Fruit fly (Drosophila melanogaster) whole organism, embryonic: ENCODE data around the gene CG2611.

Experiments
- Aef1 ChIP-seq: fragments of 200-800 bp; sonication (Bioruptor generic); IDR thresholded peaks from 3 replicates; pipeline ENCODE4 v1.3.6; 2022; ENCODE audit warnings: missing biosample characterization, missing genetic modification characterization
- Atf-2 ChIP-seq: fragments of 200-800 bp; sonication (Bioruptor generic); optimal IDR thresholded peaks from 2 replicates; lab custom pipeline; 2016; ENCODE audit warnings: missing biosample characterization, missing genetic modification characterization
- CG11695 ChIP-seq: fragments of 200-800 bp; sonication (Bioruptor generic); IDR thresholded peaks from 3 replicates; pipeline ENCODE4 v1.3.6; 2022; ENCODE audit warnings: missing biosample characterization, missing genetic modification characterization
- CG12219 ChIP-seq: fragments of 200-800 bp; sonication (Bioruptor generic); optimal IDR thresholded peaks from 3 replicates; lab custom pipeline; 2018; ENCODE audit warnings: missing biosample characterization, mild to moderate bottlenecking, missing genetic modification characterization
- CG12659 ChIP-seq: fragments of 200-800 bp; sonication (Bioruptor generic); optimal IDR thresholded peaks from 3 replicates; lab custom pipeline; 2017; ENCODE audit warnings: mild to moderate bottlenecking, missing biosample characterization, missing genetic modification reagents, missing genetic modification characterization
- CG15479 ChIP-seq: fragments of 200-800 bp; sonication (Bioruptor generic); optimal IDR thresholded peaks from 3 replicates; lab custom pipeline; 2019; ENCODE audit warnings: missing biosample characterization, mild to moderate bottlenecking, missing genetic modification characterization, moderate library complexity
- CG33557 ChIP-seq: fragments of 200-800 bp; sonication (Bioruptor generic); optimal IDR thresholded peaks from 2 replicates; lab custom pipeline; 2019; ENCODE audit warnings: missing biosample characterization, mild to moderate bottlenecking, missing genetic modification characterization, moderate library complexity
- CG3726 ChIP-seq: fragments of 200-800 bp; sonication (Bioruptor generic); IDR thresholded peaks from 3 replicates; pipeline ENCODE4, ENCODE4 v1.3.6; 2022; ENCODE audit warnings: missing biosample characterization, missing genetic modification characterization
- CG3847 ChIP-seq: fragments of 200-800 bp; sonication (Bioruptor generic); IDR thresholded peaks from 2 replicates; pipeline ENCODE4 v1.3.6; 2022; ENCODE audit warnings: missing biosample characterization, missing genetic modification characterization
- CG42726 ChIP-seq: fragments of 200-800 bp; sonication (Bioruptor generic); IDR thresholded peaks from 2 replicates; pipeline ENCODE4 v1.3.6; 2022; ENCODE audit warnings: missing biosample characterization, missing genetic modification characterization; ENCODE audit not compliant: partially characterized antibody
- CG5953 ChIP-seq: fragments of 200-800 bp; sonication (Bioruptor generic); IDR thresholded peaks from 2 replicates; pipeline ENCODE4 v1.3.6; 2022; ENCODE audit warnings: missing biosample characterization, missing genetic modification characterization
- CG6689 ChIP-seq: fragments of 200-800 bp; sonication (Bioruptor generic); IDR thresholded peaks from 2 replicates; pipeline ENCODE4 v1.3.6; 2022; ENCODE audit warnings: missing biosample characterization, missing genetic modification characterization
- CG7372 ChIP-seq: fragments of 200-800 bp; sonication (Bioruptor generic); IDR thresholded peaks from 2 replicates; pipeline ENCODE4 v1.3.6; 2022; ENCODE audit warnings: missing biosample characterization, missing genetic modification characterization
- CG7987 ChIP-seq: fragments of 200-800 bp; sonication (Bioruptor generic); optimal IDR thresholded peaks from 2 replicates; lab custom pipeline; 2018; ENCODE audit warnings: missing biosample characterization, mild to moderate bottlenecking, missing genetic modification characterization, moderate library complexity
- CG8281 ChIP-seq: fragments of 200-800 bp; sonication (Bioruptor generic); optimal IDR thresholded peaks from 2 replicates; lab custom pipeline; 2018; ENCODE audit warnings: missing biosample characterization, mild to moderate bottlenecking, missing genetic modification characterization, moderate library complexity
- CG9932 ChIP-seq: fragments of 200-800 bp; sonication (Bioruptor generic); IDR thresholded peaks from 2 replicates; pipeline ENCODE4 v1.3.6; 2022; ENCODE audit warnings: missing biosample characterization, missing genetic modification characterization
- Chrac-16 ChIP-seq: fragments of 200-800 bp; sonication (Bioruptor generic); optimal IDR thresholded peaks from 3 replicates; lab custom pipeline; 2016; ENCODE audit warnings: missing biosample characterization, missing genetic modification characterization
- Dfd ChIP-seq, 2 experiments: fragments of >200 bp; optimal IDR thresholded peaks; 2 replicates each; lab custom pipeline; 2017; ENCODE audit warnings: missing biosample characterization in 2 of 2, missing genetic modification characterization in 2 of 2
- Dp ChIP-seq: fragments of 200-800 bp; sonication (Bioruptor generic); optimal IDR thresholded peaks from 2 replicates; lab custom pipeline; 2018; ENCODE audit warnings: missing biosample characterization, mild to moderate bottlenecking, missing genetic modification characterization, moderate library complexity
- Fer1 ChIP-seq: fragments of 200-800 bp; sonication (Bioruptor generic); optimal IDR thresholded peaks from 2 replicates; lab custom pipeline; 2017; ENCODE audit warnings: missing biosample characterization, mild to moderate bottlenecking, missing genetic modification characterization
- H15 ChIP-seq: fragments of 200-800 bp; sonication (Bioruptor generic); IDR thresholded peaks from 3 replicates; pipeline ENCODE4 v1.3.6; 2022; ENCODE audit warnings: missing biosample characterization, missing genetic modification characterization
- Hey ChIP-seq: fragments of 200-800 bp; sonication (Bioruptor generic); optimal IDR thresholded peaks from 3 replicates; lab custom pipeline; 2018; ENCODE audit warnings: missing biosample characterization, mild to moderate bottlenecking, missing genetic modification characterization
- Lhr ChIP-seq: fragments of 200-800 bp; sonication (Bioruptor generic); optimal IDR thresholded peaks from 3 replicates; lab custom pipeline; 2017; ENCODE audit warnings: mild to moderate bottlenecking, missing biosample characterization, missing genetic modification reagents, missing genetic modification characterization
- Mrtf ChIP-seq: fragments of 200-800 bp; sonication (Bioruptor generic); IDR thresholded peaks from 3 replicates; pipeline ENCODE4 v1.3.6; 2022; ENCODE audit warnings: missing biosample characterization, missing genetic modification characterization
- Nf-YC ChIP-seq: fragments of 200-800 bp; optimal IDR thresholded peaks from 3 replicates; lab custom pipeline; 2019; ENCODE audit warnings: missing biosample characterization, mild to moderate bottlenecking, missing genetic modification characterization, moderate library complexity
- Rx ChIP-seq: fragments of 200-800 bp; sonication (Bioruptor generic); IDR thresholded peaks from 2 replicates; pipeline ENCODE4 v1.3.6; 2022; ENCODE audit warnings: missing biosample characterization, missing genetic modification characterization
- Vsx1 ChIP-seq: fragments of 200-800 bp; sonication (Bioruptor generic); optimal IDR thresholded peaks from 2 replicates; lab custom pipeline; 2017; ENCODE audit warnings: missing biosample characterization, mild to moderate bottlenecking, missing genetic modification characterization, missing genetic modification reagents
- Xbp1 ChIP-seq: fragments of 200-800 bp; sonication (Bioruptor generic); optimal IDR thresholded peaks from 3 replicates; lab custom pipeline; 2016; ENCODE audit warnings: missing biosample characterization, mild to moderate bottlenecking, missing genetic modification characterization
- az2 ChIP-seq: fragments of 200-800 bp; sonication (Bioruptor generic); optimal IDR thresholded peaks from 3 replicates; lab custom pipeline; 2016; ENCODE audit warnings: missing biosample characterization, missing genetic modification characterization
- btn ChIP-seq: fragments of 200-800 bp; sonication (Bioruptor generic); optimal IDR thresholded peaks from 2 replicates; lab custom pipeline; 2016; ENCODE audit warnings: missing biosample characterization, missing genetic modification characterization
- cas ChIP-seq: fragments of 200-800 bp; sonication (Bioruptor generic); IDR thresholded peaks from 2 replicates; pipeline ENCODE4 v1.3.6; 2022; ENCODE audit warnings: missing biosample characterization, missing genetic modification characterization
- chn ChIP-seq: fragments of 200-800 bp; sonication (Bioruptor generic); optimal IDR thresholded peaks from 2 replicates; lab custom pipeline; 2016; ENCODE audit warnings: missing biosample characterization, missing genetic modification characterization
- corto ChIP-seq: fragments of 200-800 bp; sonication (Bioruptor generic); optimal IDR thresholded peaks from 2 replicates; lab custom pipeline; 2016; ENCODE audit warnings: missing biosample characterization, mild to moderate bottlenecking, missing genetic modification characterization, moderate library complexity
- dmrt11E ChIP-seq: fragments of 200-800 bp; sonication (Bioruptor generic); optimal IDR thresholded peaks from 3 replicates; lab custom pipeline; 2018; ENCODE audit warnings: missing biosample characterization, mild to moderate bottlenecking, missing genetic modification characterization, moderate library complexity
- esg ChIP-seq: fragments of 200-800 bp; sonication (Bioruptor generic); conservative IDR thresholded peaks from 2 replicates; pipeline ENCODE4 v1.3.6; 2022; ENCODE audit warnings: missing biosample characterization, missing genetic modification characterization
- gro ChIP-seq: fragments of 200-800 bp; sonication (Bioruptor generic); optimal IDR thresholded peaks from 2 replicates; lab custom pipeline; 2016; ENCODE audit warnings: missing biosample characterization, missing genetic modification characterization
- her ChIP-seq: fragments of 200-800 bp; sonication (Bioruptor generic); optimal IDR thresholded peaks from 2 replicates; lab custom pipeline; 2016; ENCODE audit warnings: missing biosample characterization, missing genetic modification characterization
- odd ChIP-seq: fragments of 200-800 bp; sonication (Bioruptor generic); optimal IDR thresholded peaks from 2 replicates; lab custom pipeline; 2017; ENCODE audit warnings: missing biosample characterization, mild to moderate bottlenecking, missing genetic modification characterization
- onecut ChIP-seq: fragments of 200-800 bp; sonication (Bioruptor generic); IDR thresholded peaks from 2 replicates; pipeline ENCODE4 v1.3.6; 2022; ENCODE audit warnings: missing biosample characterization, missing genetic modification characterization
- ro ChIP-seq: fragments of 200-800 bp; sonication (Bioruptor generic); IDR thresholded peaks from 2 replicates; pipeline ENCODE4 v1.3.6; 2022; ENCODE audit warnings: missing biosample characterization, missing genetic modification characterization
- row ChIP-seq: fragments of 200-800 bp; sonication (Bioruptor generic); IDR thresholded peaks from 3 replicates; pipeline ENCODE4 v1.3.6; 2022; ENCODE audit warnings: missing biosample characterization, missing genetic modification characterization
- schlank ChIP-seq: fragments of 200-800 bp; sonication (Bioruptor generic); optimal IDR thresholded peaks from 2 replicates; lab custom pipeline; 2018; ENCODE audit warnings: missing biosample characterization, mild to moderate bottlenecking, missing genetic modification characterization
- sd ChIP-seq: fragments of 200-800 bp; sonication (Bioruptor generic); optimal IDR thresholded peaks from 3 replicates; lab custom pipeline; 2018; ENCODE audit warnings: missing biosample characterization, mild to moderate bottlenecking, missing genetic modification characterization, moderate library complexity
- sob ChIP-seq: fragments of 200-800 bp; sonication (Bioruptor generic); IDR thresholded peaks from 2 replicates; pipeline ENCODE4 v1.3.6; 2022; ENCODE audit warnings: missing biosample characterization, missing genetic modification characterization
- stwl ChIP-seq: fragments of 200-800 bp; sonication (Bioruptor generic); optimal IDR thresholded peaks from 3 replicates; lab custom pipeline; 2018; ENCODE audit warnings: missing biosample characterization, mild to moderate bottlenecking, missing genetic modification characterization, moderate library complexity
- sug ChIP-seq: fragments of 200-800 bp; optimal IDR thresholded peaks from 2 replicates; lab custom pipeline; 2019; ENCODE audit warnings: missing biosample characterization, mild to moderate bottlenecking, missing genetic modification characterization, moderate library complexity
- trem ChIP-seq: fragments of 200-800 bp; optimal IDR thresholded peaks from 3 replicates; lab custom pipeline; 2019; ENCODE audit warnings: missing biosample characterization, mild to moderate bottlenecking, missing genetic modification characterization, moderate library complexity
- ttk ChIP-seq: fragments of 200-800 bp; sonication (Bioruptor generic); IDR thresholded peaks from 2 replicates; pipeline ENCODE4 v2.1.2; 2022; ENCODE audit warnings: missing biosample characterization, missing genetic modification characterization
- usp ChIP-seq: fragments of >200 bp; optimal IDR thresholded peaks from 2 replicates; lab custom pipeline; 2017; ENCODE audit warnings: missing biosample characterization, missing genetic modification characterization
- wdn ChIP-seq: fragments of 200-800 bp; sonication (Bioruptor generic); IDR thresholded peaks from 2 replicates; pipeline ENCODE4 v1.3.6; 2022; ENCODE audit warnings: missing biosample characterization, missing genetic modification characterization
- zf30C ChIP-seq: fragments of 200-800 bp; sonication (Bioruptor generic); optimal IDR thresholded peaks from 3 replicates; lab custom pipeline; 2018; ENCODE audit warnings: missing biosample characterization, mild to moderate bottlenecking, missing genetic modification characterization
- zfh2 ChIP-seq: fragments of 200-800 bp; sonication (Bioruptor generic); optimal IDR thresholded peaks from 2 replicates; lab custom pipeline; 2016; ENCODE audit warnings: missing biosample characterization, missing genetic modification characterization

CG2611 gene

dm6 chr2L:20649891-20650290, at the start of gene CG2611 (continued):
- TF ChIP-seq CG33557 (GFP tag; lab: Kevin White, UChicago), result no peak
- no peak for TF ChIP-seq CG7987 (GFP tag; lab: Kevin White, UChicago)
- TF ChIP-seq ro (GFP tag; lab: Robert Waterston, UW), result no peak
- TF ChIP-seq CG8281 (tag; lab: Kevin White, UChicago), result no peak
- peak; percentile 30 for TF ChIP-seq ttk
- TF ChIP-seq usp (GFP tag; lab: Kevin White, UChicago), result no peak
- no peak for TF ChIP-seq CG15479
- TF ChIP-seq az2 (GFP tag; lab: Kevin White, UChicago), result peak; percentile 59
- no peak for TF ChIP-seq Hey (tag; lab: Kevin White, UChicago)
- TF ChIP-seq Dp (GFP tag; lab: Kevin White, UChicago), result peak; percentile 1
- no peak for TF ChIP-seq CG3726 (GFP tag; lab: Robert Waterston, UW)
- no peak for TF ChIP-seq gro (GFP tag; lab: Kevin White, UChicago)
- no peak for TF ChIP-seq CG7372 (GFP tag; lab: Robert Waterston, UW)
- peak; percentile 67 for TF ChIP-seq CG3847 (GFP tag; lab: Robert Waterston, UW)
- TF ChIP-seq zf30C, result no peak
- TF ChIP-seq Vsx1 (GFP tag; lab: Kevin White, UChicago), result no peak
- TF ChIP-seq CG6689 (GFP tag; lab: Robert Waterston, UW), result peak; percentile 43; the same call in 1 of the 2 replicates
- TF ChIP-seq btn, result no peak
- no peak for TF ChIP-seq sd
- TF ChIP-seq chn (GFP tag; lab: Kevin White, UChicago), result peak; percentile 48
- no peak for TF ChIP-seq odd (GFP tag; lab: Kevin White, UChicago)
- peak; percentile 38 for TF ChIP-seq Fer1
- TF ChIP-seq CG5953 (GFP tag; lab: Robert Waterston, UW), result no peak
- no peak for TF ChIP-seq Rx (GFP tag; lab: Robert Waterston, UW)
- TF ChIP-seq sob (GFP tag; lab: Robert Waterston, UW), result peak; percentile 44; the same call in 1 of the 2 replicates
- TF ChIP-seq trem (tag; lab: Kevin White, UChicago), result peak; percentile 99
- peak; percentile 8; the same call in 1 of the 3 replicates for TF ChIP-seq H15 (GFP tag; lab: Robert Waterston, UW)
- TF ChIP-seq Xbp1, result peak; percentile 60
- TF ChIP-seq esg (GFP tag; lab: Robert Waterston, UW), result no peak
- TF ChIP-seq Lhr, result no peak
- no peak for TF ChIP-seq Mrtf
- TF ChIP-seq stwl (tag; lab: Kevin White, UChicago), result peak; percentile 15
- TF ChIP-seq CG12659 (GFP tag; lab: Kevin White, UChicago), result peak; percentile 39
- TF ChIP-seq sug (tag; lab: Kevin White, UChicago), result peak; percentile 26
- no peak for TF ChIP-seq CG42726
- TF ChIP-seq CG11695 (GFP tag; lab: Robert Waterston, UW), result 0 out of 3 replicates have a peak, but pooled peaks have one; percentile 39
- TF ChIP-seq CG9932 (GFP tag; lab: Robert Waterston, UW), result peak; percentile 73
- TF ChIP-seq cas (GFP tag; lab: Robert Waterston, UW), result no peak
- peak; percentile 45 for TF ChIP-seq dmrt11E (tag; lab: Kevin White, UChicago)
- TF ChIP-seq Aef1 (GFP tag; lab: Robert Waterston, UW), result no peak
- no peak for TF ChIP-seq schlank
- TF ChIP-seq row (GFP tag; lab: Robert Waterston, UW), result peak; percentile 92
- peak; percentile 29 for TF ChIP-seq her (GFP tag; lab: Kevin White, UChicago)
- TF ChIP-seq corto, result no peak
- TF ChIP-seq Nf-YC (tag; lab: Kevin White, UChicago), result no peak
- peak; percentile 47 for TF ChIP-seq Atf-2 (GFP tag; lab: Kevin White, UChicago)
- TF ChIP-seq zfh2 (GFP tag; lab: Kevin White, UChicago), result peak; percentile 46
- TF ChIP-seq CG12219, result no peak
- no peak for TF ChIP-seq wdn (GFP tag; lab: Robert Waterston, UW)
- peak; percentile 28; the same call in 1 of the 2 replicates for TF ChIP-seq onecut (GFP tag; lab: Robert Waterston, UW)
- TF ChIP-seq Dfd (GFP tag; optimal IDR thresholded peaks at IDR 0.05; lab: Kevin White, UChicago), result no peak
- peak; percentile 60 for TF ChIP-seq Chrac-16 (GFP tag; lab: Kevin White, UChicago)
